Worm (Caenorhabditis elegans) whole organism, mixed stage, embryonic: ENCODE results near the gene ssq-4.

Experiments used
- ceh-39 ChIP-seq: fragments of 150-350 bp; optimal IDR thresholded peaks from 2 replicates; lab custom pipeline; 2014; ENCODE audit warnings: missing biosample characterization, missing genetic modification characterization
- ces-1 ChIP-seq: fragments of 150-350 bp; optimal IDR thresholded peaks from 2 replicates; lab custom pipeline; 2014; ENCODE audit warnings: missing biosample characterization, missing genetic modification reagents, missing genetic modification characterization
- elt-1 ChIP-seq: sonication (generic microtip); optimal IDR thresholded peaks from 2 replicates; lab custom pipeline; 2017; ENCODE audit warnings: missing genetic modification characterization, mild to moderate bottlenecking, missing compliant biosample characterization, antibody characterized with exemption, moderate library complexity, borderline replicate concordance; ENCODE audit not compliant: insufficient read depth
- elt-3 ChIP-seq: fragments of 150-350 bp; optimal IDR thresholded peaks from 2 replicates; lab custom pipeline; 2014; ENCODE audit warnings: missing biosample characterization, missing genetic modification characterization
- hlh-1 ChIP-seq: fragments of 150-350 bp; optimal IDR thresholded peaks from 2 replicates; lab custom pipeline; 2014; ENCODE audit warnings: missing biosample characterization, missing genetic modification reagents, missing genetic modification characterization
- lin-32 ChIP-seq: fragments of 200-800 bp; sonication (Bioruptor generic); optimal IDR thresholded peaks from 2 replicates; lab custom pipeline; 2018; ENCODE audit warnings: mild to moderate bottlenecking, missing genetic modification characterization, missing compliant biosample characterization
- lsy-2 ChIP-seq: fragments of 150-350 bp; optimal IDR thresholded peaks from 2 replicates; lab custom pipeline; 2014; ENCODE audit warnings: missing biosample characterization, missing genetic modification characterization
- mep-1 ChIP-seq: fragments of 150-350 bp; optimal IDR thresholded peaks from 2 replicates; lab custom pipeline; 2017; ENCODE audit warnings: missing biosample characterization, missing genetic modification reagents, missing genetic modification characterization, inconsistent platforms
- mls-2 ChIP-seq: sonication (generic microtip); optimal IDR thresholded peaks from 2 replicates; lab custom pipeline; 2016; ENCODE audit warnings: mild to moderate bottlenecking, missing genetic modification characterization, moderate library complexity, missing compliant biosample characterization
- nhr-28 ChIP-seq: fragments of 150-350 bp; optimal IDR thresholded peaks from 2 replicates; lab custom pipeline; 2014; ENCODE audit warnings: missing biosample characterization, missing genetic modification characterization
- pha-4 ChIP-seq: fragments of 150-350 bp; optimal IDR thresholded peaks from 2 replicates; lab custom pipeline; 2018; ENCODE audit warnings: missing biosample characterization, missing genetic modification reagents, missing genetic modification characterization
- snpc-4 ChIP-seq: fragments of 150-350 bp; optimal IDR thresholded peaks from 2 replicates; lab custom pipeline; 2014; ENCODE audit warnings: missing biosample characterization, missing genetic modification characterization
- unc-62 ChIP-seq: fragments of 150-350 bp; optimal IDR thresholded peaks from 2 replicates; lab custom pipeline; 2014; ENCODE audit warnings: missing biosample characterization, missing genetic modification reagents, missing genetic modification characterization
- ztf-11 ChIP-seq: fragments of 150-350 bp; optimal IDR thresholded peaks from 2 replicates; lab custom pipeline; 2014; ENCODE audit warnings: missing biosample characterization, missing genetic modification characterization

ce11 chrIV:4988531-4988930 is 27.7 kb upstream of the ssq-4 start, which contains the start of gene E03H12.7:
- TF ChIP-seq ztf-11 (no peak), mep-1 (tag; lab: Kevin White, UChicago) (no peak), lsy-2 (tag; lab: Kevin White, UChicago) (no peak), pha-4 (no peak), unc-62 (GFP tag; lab: Kevin White, UChicago) (no peak), ces-1 (GFP tag; lab: Kevin White, UChicago) (no peak), snpc-4 (no peak), elt-1 (no peak), lin-32 (GFP tag; lab: Kevin White, UChicago) (no peak), nhr-28 (no peak), ceh-39 (tag; lab: Kevin White, UChicago) (no peak), hlh-1 (tag; lab: Kevin White, UChicago) (no peak), mls-2 (tag; lab: Kevin White, UChicago) (no peak), elt-3 (tag; lab: Kevin White, UChicago) (no peak)
